Worm (Caenorhabditis elegans) whole organism, L3 larva: Measurements from ENCODE around the gene glb-6.

ENCODE experiments used
- R02D3.7 ChIP-seq: fragments of 150-350 bp; optimal IDR thresholded peaks from 2 replicates; lab custom pipeline; 2014; ENCODE audit warnings: missing biosample characterization, missing genetic modification characterization
- ZK546.5 ChIP-seq: sonication (generic microtip); optimal IDR thresholded peaks from 2 replicates; lab custom pipeline; 2017; ENCODE audit warnings: missing biosample characterization, missing genetic modification characterization
- ama-1 ChIP-seq: fragments of 150-350 bp; optimal IDR thresholded peaks from 2 replicates; lab custom pipeline; 2018
- ceh-16 ChIP-seq: sonication (generic microtip); optimal IDR thresholded peaks from 2 replicates; lab custom pipeline; 2017; ENCODE audit warnings: missing biosample characterization, missing genetic modification characterization
- ceh-28 ChIP-seq: fragments of 150-350 bp; optimal IDR thresholded peaks from 2 replicates; lab custom pipeline; 2014; ENCODE audit warnings: missing biosample characterization, missing genetic modification reagents, missing genetic modification characterization
- ceh-82 ChIP-seq: fragments of 150-350 bp; optimal IDR thresholded peaks from 2 replicates; lab custom pipeline; 2014; ENCODE audit warnings: missing biosample characterization, missing genetic modification characterization
- ceh-9 ChIP-seq: sonication (generic microtip); optimal IDR thresholded peaks from 2 replicates; lab custom pipeline; 2018; ENCODE audit warnings: missing biosample characterization, missing genetic modification characterization
- daf-12 ChIP-seq: fragments of 150-350 bp; optimal IDR thresholded peaks from 2 replicates; lab custom pipeline; 2014; ENCODE audit warnings: missing biosample characterization, missing genetic modification reagents, missing genetic modification characterization
- egl-5 ChIP-seq: fragments of 150-350 bp; optimal IDR thresholded peaks from 2 replicates; lab custom pipeline; 2017; ENCODE audit warnings: missing biosample characterization, missing genetic modification reagents, missing genetic modification characterization, inconsistent platforms
- elt-1 ChIP-seq: fragments of 150-350 bp; optimal IDR thresholded peaks from 2 replicates; lab custom pipeline; 2014; ENCODE audit warnings: missing biosample characterization, missing genetic modification characterization
- elt-2 ChIP-seq: sonication (generic microtip); optimal IDR thresholded peaks from 2 replicates; lab custom pipeline; 2016; ENCODE audit warnings: missing genetic modification reagents, mild to moderate bottlenecking, missing genetic modification characterization, missing compliant biosample characterization
- elt-3 ChIP-seq, 3 experiments: fragments of 150-350 bp in 1 of 3; sonication (generic microtip) in 2 of 3; optimal IDR thresholded peaks; 2 replicates in 2 of 3; 4 replicates in 1 of 3; lab custom pipeline; 2014 to 2017; ENCODE audit warnings: missing biosample characterization in 3 of 3, missing genetic modification characterization in 3 of 3
- eor-1 ChIP-seq, 2 experiments: fragments of 150-350 bp; optimal IDR thresholded peaks; 2 replicates each; lab custom pipeline; 2014 to 2018; ENCODE audit warnings: missing biosample characterization in 2 of 2, missing genetic modification characterization in 2 of 2
- fkh-2 ChIP-seq: fragments of 150-350 bp; optimal IDR thresholded peaks from 2 replicates; lab custom pipeline; 2014; ENCODE audit warnings: missing biosample characterization, missing genetic modification reagents, missing genetic modification characterization
- fos-1 ChIP-seq: fragments of 150-350 bp; optimal IDR thresholded peaks from 2 replicates; lab custom pipeline; 2014; ENCODE audit warnings: missing biosample characterization, missing genetic modification characterization
- hmg-11 ChIP-seq: sonication (generic microtip); optimal IDR thresholded peaks from 2 replicates; lab custom pipeline; 2016; ENCODE audit warnings: missing genetic modification characterization, missing compliant biosample characterization
- jun-1 ChIP-seq: fragments of 150-350 bp; optimal IDR thresholded peaks from 2 replicates; lab custom pipeline; 2014; ENCODE audit warnings: missing biosample characterization, missing genetic modification reagents, missing genetic modification characterization
- lin-15B ChIP-seq: fragments of 150-350 bp; optimal IDR thresholded peaks from 2 replicates; lab custom pipeline; 2014; ENCODE audit warnings: missing biosample characterization, missing genetic modification characterization
- lsy-12 ChIP-seq: sonication (generic microtip); optimal IDR thresholded peaks from 2 replicates; lab custom pipeline; 2016; ENCODE audit warnings: mild to moderate bottlenecking, missing genetic modification characterization, missing compliant biosample characterization
- mdl-1 ChIP-seq: fragments of 150-350 bp; optimal IDR thresholded peaks from 2 replicates; lab custom pipeline; 2014; ENCODE audit warnings: missing biosample characterization, missing genetic modification characterization
- mml-1 ChIP-seq: fragments of 150-350 bp; sonication (generic microtip); optimal IDR thresholded peaks from 3 replicates; lab custom pipeline; 2014; ENCODE audit warnings: missing biosample characterization, missing genetic modification characterization
- nfya-1 ChIP-seq: sonication (generic microtip); optimal IDR thresholded peaks from 2 replicates; lab custom pipeline; 2017; ENCODE audit warnings: missing genetic modification characterization, mild to moderate bottlenecking, missing compliant biosample characterization, antibody characterized with exemption, moderate library complexity; ENCODE audit not compliant: insufficient read depth
- nhr-11 ChIP-seq: fragments of 150-350 bp; optimal IDR thresholded peaks from 2 replicates; lab custom pipeline; 2014; ENCODE audit warnings: missing biosample characterization, missing genetic modification characterization
- nhr-12 ChIP-seq: fragments of 150-350 bp; optimal IDR thresholded peaks from 2 replicates; lab custom pipeline; 2014; ENCODE audit warnings: missing biosample characterization, missing genetic modification characterization
- nhr-23 ChIP-seq: fragments of 150-350 bp; optimal IDR thresholded peaks from 2 replicates; lab custom pipeline; 2014; ENCODE audit warnings: missing biosample characterization, missing genetic modification reagents, missing genetic modification characterization
- nhr-28 ChIP-seq: fragments of 150-350 bp; optimal IDR thresholded peaks from 2 replicates; lab custom pipeline; 2014; ENCODE audit warnings: missing biosample characterization, missing genetic modification characterization
- nhr-67 ChIP-seq: fragments of 150-350 bp; optimal IDR thresholded peaks from 2 replicates; lab custom pipeline; 2014; ENCODE audit warnings: missing biosample characterization, missing genetic modification characterization
- nhr-76 ChIP-seq: fragments of 150-350 bp; sonication (generic microtip); optimal IDR thresholded peaks from 5 replicates; lab custom pipeline; 2014; ENCODE audit warnings: missing biosample characterization, missing genetic modification characterization
- nhr-77 ChIP-seq: fragments of 150-350 bp; optimal IDR thresholded peaks from 2 replicates; lab custom pipeline; 2014; ENCODE audit warnings: missing biosample characterization, missing genetic modification characterization
- pha-4 ChIP-seq: fragments of 150-350 bp; optimal IDR thresholded peaks from 2 replicates; lab custom pipeline; 2014; ENCODE audit warnings: missing biosample characterization, missing genetic modification reagents, missing genetic modification characterization
- pqm-1 ChIP-seq: fragments of 150-350 bp; optimal IDR thresholded peaks from 2 replicates; lab custom pipeline; 2017; ENCODE audit warnings: missing biosample characterization, missing genetic modification characterization, inconsistent platforms
- sea-2 ChIP-seq: fragments of 150-350 bp; sonication (generic microtip); optimal IDR thresholded peaks from 4 replicates; lab custom pipeline; 2014; ENCODE audit warnings: missing biosample characterization, missing genetic modification reagents, missing genetic modification characterization
- skn-1 ChIP-seq: fragments of 150-350 bp; optimal IDR thresholded peaks from 2 replicates; lab custom pipeline; 2014; ENCODE audit warnings: missing biosample characterization, missing genetic modification characterization
- snpc-4 ChIP-seq: fragments of 150-350 bp; optimal IDR thresholded peaks from 2 replicates; lab custom pipeline; 2014; ENCODE audit warnings: missing biosample characterization, missing genetic modification characterization
- tbx-2 ChIP-seq: sonication (generic microtip); optimal IDR thresholded peaks from 2 replicates; lab custom pipeline; 2016; ENCODE audit warnings: mild to moderate bottlenecking, missing genetic modification characterization, missing compliant biosample characterization
- unc-62 ChIP-seq: fragments of 150-350 bp; sonication (generic microtip); optimal IDR thresholded peaks from 4 replicates; lab custom pipeline; 2014; ENCODE audit warnings: missing biosample characterization, missing genetic modification reagents, missing genetic modification characterization
- zag-1 ChIP-seq: fragments of 150-350 bp; optimal IDR thresholded peaks from 2 replicates; lab custom pipeline; 2014; ENCODE audit warnings: missing biosample characterization, missing genetic modification characterization
- ztf-11 ChIP-seq: fragments of 150-350 bp; optimal IDR thresholded peaks from 2 replicates; lab custom pipeline; 2014; ENCODE audit warnings: missing biosample characterization, missing genetic modification characterization

Gene glb-6

ce11 chrV:5613109-5613508, 42.8 kb upstream of the glb-6 start, which contains the start of gene lrpc-1:
lrpc-1 (minus strand) TSS chrV:5613209.
- TF ChIP-seq ama-1 (lab: Kevin White, UChicago) (no peak), ZK546.5 (tag; lab: Kevin White, UChicago) (no peak), pqm-1 (tag; lab: Kevin White, UChicago) (no peak), pha-4 (tag; lab: Kevin White, UChicago) (no peak), hmg-11 (tag; lab: Kevin White, UChicago) (no peak), nfya-1 (tag; lab: Kevin White, UChicago) (no peak), elt-1 (tag; lab: Kevin White, UChicago) (no peak), ztf-11 (no peak), ceh-82 (tag; lab: Kevin White, UChicago) (no peak), ceh-28 (no peak), fkh-2 (tag; lab: Kevin White, UChicago) (no peak), tbx-2 (tag; lab: Kevin White, UChicago) (no peak), elt-2 (no peak), nhr-76 (no peak), daf-12 (tag; lab: Kevin White, UChicago) (no peak), lin-15B (tag; lab: Kevin White, UChicago) (no peak), nhr-67 (tag; lab: Kevin White, UChicago) (no peak)

- TF ChIP-seq unc-62 (no peak), nhr-23 (tag; lab: Kevin White, UChicago) (no peak), zag-1 (tag; lab: Kevin White, UChicago) (no peak), daf-12 (tag; lab: Kevin White, UChicago) (no peak), pqm-1 (tag; lab: Kevin White, UChicago) (no peak), ama-1 (lab: Kevin White, UChicago) (no peak), snpc-4 (no peak), ZK546.5 (tag; lab: Kevin White, UChicago) (no peak), fos-1 (tag; lab: Kevin White, UChicago) (no peak), ceh-9 (tag; lab: Kevin White, UChicago) (no peak), nhr-77 (tag; lab: Kevin White, UChicago) (no peak), mdl-1 (tag; lab: Kevin White, UChicago) (no peak), nhr-28 (tag; lab: Kevin White, UChicago) (no peak), fkh-2 (tag; lab: Kevin White, UChicago) (no peak), nfya-1 (tag; lab: Kevin White, UChicago) (no peak), lin-15B (tag; lab: Kevin White, UChicago) (no peak), nhr-67 (tag; lab: Kevin White, UChicago) (no peak), sea-2 (GFP tag; lab: Kevin White, UChicago) (no peak), ceh-16 (no peak), mml-1 (tag; lab: Kevin White, UChicago) (no peak)
Measured at ce11 chrV:5610186-5610585, 39.9 kb upstream of the glb-6 start.

ce11 chrV:5606255-5606654, 35.9 kb upstream of the glb-6 start, which contains the start of gene CD4.1:
CD4.1 (plus strand) TSS chrV:5606555.
- TF ChIP-seq nhr-28 (tag; lab: Kevin White, UChicago) (no peak), pha-4 (tag; lab: Kevin White, UChicago) (no peak), nhr-11 (tag; lab: Kevin White, UChicago) (no peak), ztf-11 (no peak), skn-1 (tag; lab: Kevin White, UChicago) (no peak), nhr-12 (tag; lab: Kevin White, UChicago) (no peak), elt-3 (tag; optimal IDR thresholded peaks at IDR 0.05; lab: Kevin White, UChicago) (no peak), nhr-77 (tag; lab: Kevin White, UChicago) (no peak), ceh-82 (tag; lab: Kevin White, UChicago) (no peak), egl-5 (tag; lab: Kevin White, UChicago) (no peak), lsy-12 (tag; lab: Kevin White, UChicago) (no peak), ceh-28 (no peak), nhr-23 (tag; lab: Kevin White, UChicago) (no peak), ceh-9 (tag; lab: Kevin White, UChicago) (no peak), R02D3.7 (tag; lab: Kevin White, UChicago) (no peak), fkh-2 (tag; lab: Kevin White, UChicago) (no peak)

ce11 chrV:5601263-5601662, 30.9 kb upstream of the glb-6 start, which contains the start of gene CD4.8:
CD4.8 (minus strand) TSS chrV:5601363.
- TF ChIP-seq eor-1 (tag; optimal IDR thresholded peaks at IDR 0.05; lab: Kevin White, UChicago) (no peak), nhr-11 (tag; lab: Kevin White, UChicago) (no peak), elt-2 (no peak), pha-4 (tag; lab: Kevin White, UChicago) (no peak), zag-1 (tag; lab: Kevin White, UChicago) (no peak), nhr-23 (tag; lab: Kevin White, UChicago) (no peak), hmg-11 (tag; lab: Kevin White, UChicago) (no peak), lsy-12 (tag; lab: Kevin White, UChicago) (no peak), ceh-9 (tag; lab: Kevin White, UChicago) (no peak), ZK546.5 (tag; lab: Kevin White, UChicago) (no peak), egl-5 (tag; lab: Kevin White, UChicago) (no peak), daf-12 (tag; lab: Kevin White, UChicago) (no peak), fkh-2 (tag; lab: Kevin White, UChicago) (no peak), skn-1 (tag; lab: Kevin White, UChicago) (no peak), elt-1 (tag; lab: Kevin White, UChicago) (no peak), mml-1 (tag; lab: Kevin White, UChicago) (no peak), jun-1 (tag; lab: Kevin White, UChicago) (no peak)
